Worm (Caenorhabditis elegans) whole organism, mixed stage, embryonic: ENCODE data around the gene W04H10.1.

Experiments
- ham-2 ChIP-seq: fragments of 200-800 bp; sonication (Bioruptor generic); optimal IDR thresholded peaks from 2 replicates; lab custom pipeline; 2018; ENCODE audit warnings: mild to moderate bottlenecking, missing genetic modification characterization, missing compliant biosample characterization
- lsy-2 ChIP-seq: fragments of 150-350 bp; optimal IDR thresholded peaks from 2 replicates; lab custom pipeline; 2014; ENCODE audit warnings: missing biosample characterization, missing genetic modification characterization
- mab-5 ChIP-seq: fragments of 150-350 bp; optimal IDR thresholded peaks from 2 replicates; lab custom pipeline; 2014; ENCODE audit warnings: missing biosample characterization, missing genetic modification characterization
- nhr-237 ChIP-seq: fragments of 150-350 bp; optimal IDR thresholded peaks from 2 replicates; lab custom pipeline; 2014; ENCODE audit warnings: missing biosample characterization, missing genetic modification characterization
- tbx-8 ChIP-seq: fragments of 200-800 bp; sonication (Bioruptor generic); optimal IDR thresholded peaks from 2 replicates; lab custom pipeline; 2018; ENCODE audit warnings: mild to moderate bottlenecking, missing genetic modification characterization, moderate library complexity, missing compliant biosample characterization
- zip-8 ChIP-seq: fragments of 150-350 bp; optimal IDR thresholded peaks from 2 replicates; lab custom pipeline; 2014; ENCODE audit warnings: missing biosample characterization, missing genetic modification characterization

ce11 chrII:639467-639866 is 30.6 kb downstream of the W04H10.1 start, which contains the start of gene K07E8.6:
- no peak for TF ChIP-seq ham-2 (GFP tag; lab: Kevin White, UChicago)
- TF ChIP-seq tbx-8 (GFP tag; lab: Kevin White, UChicago), result no peak
- no peak for TF ChIP-seq mab-5 (tag; lab: Kevin White, UChicago)
- no peak for TF ChIP-seq zip-8 (tag; lab: Kevin White, UChicago)
- TF ChIP-seq nhr-237 (tag; lab: Kevin White, UChicago), result no peak
- no peak for TF ChIP-seq lsy-2
